Fruit fly (Drosophila melanogaster): ENCODE measurements around the gene Atu.
A peak's percentile ranks its signal among the peaks of the same experiment; 100 is the strongest.

DNA sequence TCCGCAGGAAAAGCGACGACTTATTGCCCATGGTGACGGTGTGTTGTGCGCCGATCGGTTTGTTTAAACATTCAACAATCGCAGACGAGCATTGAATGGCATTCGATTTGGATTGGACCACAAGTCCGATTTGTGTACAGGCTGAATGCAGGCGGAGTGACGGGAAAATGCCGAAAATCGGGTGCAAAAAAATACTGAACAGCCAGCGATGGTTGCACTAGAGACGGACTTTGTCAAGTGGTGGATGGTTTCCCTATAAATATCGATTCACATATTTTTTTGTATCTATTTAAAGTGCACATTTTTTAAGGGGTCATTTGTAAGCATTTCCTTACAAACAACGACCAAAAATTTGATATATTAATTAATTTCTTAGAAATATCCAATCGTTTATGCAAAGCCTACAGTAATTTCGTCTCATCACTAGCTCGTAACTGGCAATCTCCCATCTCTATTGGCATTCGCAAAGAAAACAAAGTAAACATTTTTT is 41.6 kb downstream of the Atu start, which contains the start of the genes elm and MED27:
- peak; percentile 84 for TF ChIP-seq CG33017 (tag; optimal IDR thresholded peaks at IDR 0.05)
- TF ChIP-seq Crg-1 (GFP tag; optimal IDR thresholded peaks at IDR 0.05): peak; percentile 90
- TF ChIP-seq CG1620 (GFP tag; optimal IDR thresholded peaks at IDR 0.05): peak; percentile 98
- peak; percentile 92 for TF ChIP-seq CG7101 (tag; optimal IDR thresholded peaks at IDR 0.05)
- TF ChIP-seq tj (GFP tag; optimal IDR thresholded peaks at IDR 0.05): peak; percentile 86
- TF ChIP-seq toe (GFP tag; optimal IDR thresholded peaks at IDR 0.05): peak; percentile 98
- TF ChIP-seq bab1 (GFP tag; optimal IDR thresholded peaks at IDR 0.05): peak; percentile 90
- peak; percentile 90 for TF ChIP-seq CG12768 (GFP tag; optimal IDR thresholded peaks at IDR 0.05)
- no peak for TF ChIP-seq cnc (optimal IDR thresholded peaks at IDR 0.05)
- no peak for TF ChIP-seq CG5204 (GFP tag; optimal IDR thresholded peaks at IDR 0.05)
- TF ChIP-seq kay (GFP tag; ENCODE audit: borderline replicate concordance): no peak
- peak; percentile 61 for TF ChIP-seq cic (GFP tag; optimal IDR thresholded peaks at IDR 0.05)
- peak; percentile 87 for TF ChIP-seq Mnt (GFP tag; optimal IDR thresholded peaks at IDR 0.05)

All from whole organism, adult.